Fruit fly (Drosophila melanogaster) whole organism, embryonic: ENCODE data around the gene Agpat1.

ENCODE experiments used
- Atf3 ChIP-seq: fragments of 200-800 bp; sonication (Bioruptor generic); optimal IDR thresholded peaks from 3 replicates; lab custom pipeline; 2016; ENCODE audit warnings: missing biosample characterization, missing genetic modification characterization
- BtbVII ChIP-seq: fragments of 200-800 bp; sonication (Bioruptor generic); optimal IDR thresholded peaks from 3 replicates; lab custom pipeline; 2017; ENCODE audit warnings: missing biosample characterization, mild to moderate bottlenecking, missing genetic modification characterization
- Bteb2 ChIP-seq: fragments of 200-800 bp; sonication (Bioruptor generic); optimal IDR thresholded peaks from 2 replicates; lab custom pipeline; 2016; ENCODE audit warnings: missing biosample characterization, missing genetic modification characterization
- CG10147 ChIP-seq: fragments of 200-800 bp; sonication (Bioruptor generic); optimal IDR thresholded peaks from 2 replicates; lab custom pipeline; 2019; ENCODE audit warnings: missing biosample characterization, mild to moderate bottlenecking, missing genetic modification characterization, moderate library complexity
- CG10274 ChIP-seq: fragments of 200-800 bp; sonication (Bioruptor generic); optimal IDR thresholded peaks from 3 replicates; lab custom pipeline; 2017; ENCODE audit warnings: missing biosample characterization, mild to moderate bottlenecking, missing genetic modification characterization
- CG10321 ChIP-seq: fragments of 200-800 bp; sonication (Bioruptor generic); IDR thresholded peaks from 2 replicates; pipeline ENCODE4 v1.3.6; 2022; ENCODE audit warnings: missing biosample characterization, missing genetic modification characterization
- CG10431 ChIP-seq: fragments of 200-800 bp; sonication (Bioruptor generic); optimal IDR thresholded peaks from 3 replicates; lab custom pipeline; 2018; ENCODE audit warnings: missing biosample characterization, mild to moderate bottlenecking, missing genetic modification characterization
- CG10654 ChIP-seq: fragments of 200-800 bp; sonication (Bioruptor generic); optimal IDR thresholded peaks from 2 replicates; lab custom pipeline; 2016; ENCODE audit warnings: missing biosample characterization, missing genetic modification characterization
- CG11723 ChIP-seq: fragments of 200-800 bp; sonication (Bioruptor generic); optimal IDR thresholded peaks from 2 replicates; lab custom pipeline; 2017; ENCODE audit warnings: missing biosample characterization, mild to moderate bottlenecking, missing genetic modification characterization
- CG1233 ChIP-seq: fragments of 200-800 bp; sonication (Bioruptor generic); optimal IDR thresholded peaks from 4 replicates; lab custom pipeline; 2018; ENCODE audit warnings: missing biosample characterization, mild to moderate bottlenecking, missing genetic modification characterization
- CG16815 ChIP-seq: fragments of 200-800 bp; sonication (Bioruptor generic); optimal IDR thresholded peaks from 3 replicates; lab custom pipeline; 2017; ENCODE audit warnings: missing biosample characterization, mild to moderate bottlenecking, missing genetic modification characterization
- CG32532 ChIP-seq: fragments of 200-800 bp; sonication (Bioruptor generic); IDR thresholded peaks from 2 replicates; pipeline ENCODE4 v1.3.6; 2022; ENCODE audit warnings: missing biosample characterization, missing genetic modification characterization
- CG32772 ChIP-seq: fragments of 200-800 bp; sonication (Bioruptor generic); IDR thresholded peaks from 2 replicates; pipeline ENCODE4 v1.3.6; 2022; ENCODE audit warnings: missing biosample characterization, missing genetic modification characterization
- CG5180 ChIP-seq: fragments of 200-800 bp; sonication (Bioruptor generic); optimal IDR thresholded peaks from 3 replicates; lab custom pipeline; 2017; ENCODE audit warnings: missing biosample characterization, missing genetic modification characterization, mild to moderate bottlenecking, moderate library complexity, missing genetic modification reagents
- CG6254 ChIP-seq: fragments of 200-800 bp; sonication (Bioruptor generic); optimal IDR thresholded peaks from 3 replicates; lab custom pipeline; 2017; ENCODE audit warnings: mild to moderate bottlenecking, missing biosample characterization, missing genetic modification reagents, missing genetic modification characterization
- CG6683 ChIP-seq: fragments of 200-800 bp; sonication (Bioruptor generic); optimal IDR thresholded peaks from 2 replicates; lab custom pipeline; 2017; ENCODE audit warnings: missing biosample characterization, mild to moderate bottlenecking, missing genetic modification characterization, missing genetic modification reagents
- CG7745 ChIP-seq: fragments of 200-800 bp; sonication (Bioruptor generic); optimal IDR thresholded peaks from 2 replicates; lab custom pipeline; 2018; ENCODE audit warnings: missing biosample characterization, mild to moderate bottlenecking, missing genetic modification characterization, moderate library complexity
- CG8388 ChIP-seq: fragments of 200-800 bp; sonication (Bioruptor generic); optimal IDR thresholded peaks from 2 replicates; lab custom pipeline; 2019; ENCODE audit warnings: missing biosample characterization, mild to moderate bottlenecking, missing genetic modification characterization, moderate library complexity
- CG8478 ChIP-seq: fragments of >200 bp; optimal IDR thresholded peaks from 2 replicates; lab custom pipeline; 2018
- CG9876 ChIP-seq: fragments of 200-800 bp; sonication (Bioruptor generic); optimal IDR thresholded peaks from 2 replicates; lab custom pipeline; 2016; ENCODE audit warnings: missing biosample characterization, missing genetic modification characterization
- D ChIP-seq, 2 experiments: fragments of 200-800 bp in 1 of 2; fragments of >200 bp in 1 of 2; sonication (Bioruptor generic) in 1 of 2; optimal IDR thresholded peaks; 2 replicates in 1 of 2; 3 replicates in 1 of 2; lab custom pipeline; 2017; ENCODE audit warnings: mild to moderate bottlenecking in 1 of 2, missing biosample characterization in 1 of 2, missing genetic modification characterization in 1 of 2, missing genetic modification reagents in 1 of 2
- D19B ChIP-seq: fragments of 200-800 bp; sonication (Bioruptor generic); optimal IDR thresholded peaks from 2 replicates; lab custom pipeline; 2017; ENCODE audit warnings: missing biosample characterization, mild to moderate bottlenecking, missing genetic modification characterization
- Dfd ChIP-seq, 2 experiments: fragments of >200 bp; optimal IDR thresholded peaks; 2 replicates each; lab custom pipeline; 2017; ENCODE audit warnings: missing biosample characterization in 2 of 2, missing genetic modification characterization in 2 of 2
- Gug ChIP-seq: fragments of 200-800 bp; sonication (Bioruptor generic); IDR thresholded peaks from 4 replicates; pipeline ENCODE4 v1.3.6; 2022; ENCODE audit warnings: missing biosample characterization, missing genetic modification characterization
- HHEX ChIP-seq: fragments of 200-800 bp; sonication (Bioruptor generic); optimal IDR thresholded peaks from 3 replicates; lab custom pipeline; 2017; ENCODE audit warnings: missing biosample characterization, mild to moderate bottlenecking, missing genetic modification characterization, missing genetic modification reagents
- Hmr ChIP-seq: fragments of 200-800 bp; sonication (Bioruptor generic); optimal IDR thresholded peaks from 3 replicates; lab custom pipeline; 2017; ENCODE audit warnings: mild to moderate bottlenecking, missing biosample characterization, missing genetic modification reagents, missing genetic modification characterization
- Lim3 ChIP-seq: fragments of 200-800 bp; sonication (Bioruptor generic); IDR thresholded peaks from 2 replicates; pipeline ENCODE4 v1.3.6; 2022; ENCODE audit warnings: missing biosample characterization, missing genetic modification characterization
- Nf-YB ChIP-seq: fragments of 200-800 bp; sonication (Bioruptor generic); optimal IDR thresholded peaks from 3 replicates; lab custom pipeline; 2019; ENCODE audit warnings: missing biosample characterization, mild to moderate bottlenecking, missing genetic modification characterization, moderate library complexity
- Side ChIP-seq: fragments of 200-800 bp; sonication (Bioruptor generic); optimal IDR thresholded peaks from 2 replicates; lab custom pipeline; 2016; ENCODE audit warnings: missing biosample characterization, missing genetic modification characterization
- Tbp ChIP-seq: fragments of >200 bp; optimal IDR thresholded peaks from 2 replicates; lab custom pipeline; 2018; ENCODE audit warnings: missing biosample characterization, missing genetic modification characterization
- Usf ChIP-seq: fragments of 200-800 bp; sonication (Bioruptor generic); optimal IDR thresholded peaks from 2 replicates; lab custom pipeline; 2017; ENCODE audit warnings: missing genotype, missing biosample characterization, missing genetic modification characterization
- ab ChIP-seq: fragments of 200-800 bp; sonication (Bioruptor generic); optimal IDR thresholded peaks from 2 replicates; lab custom pipeline; 2016; ENCODE audit warnings: missing biosample characterization, missing genetic modification characterization
- ato ChIP-seq: fragments of 200-800 bp; sonication (Bioruptor generic); IDR thresholded peaks from 2 replicates; pipeline ENCODE4 v1.3.6; 2022; ENCODE audit warnings: missing biosample characterization, missing genetic modification characterization; ENCODE audit not compliant: partially characterized antibody
- bcd ChIP-seq: fragments of 200-800 bp; sonication (Bioruptor generic); optimal IDR thresholded peaks from 2 replicates; lab custom pipeline; 2017; ENCODE audit warnings: missing biosample characterization, mild to moderate bottlenecking, missing genetic modification characterization
- da ChIP-seq: fragments of 200-800 bp; sonication (Bioruptor generic); optimal IDR thresholded peaks from 2 replicates; lab custom pipeline; 2016; ENCODE audit warnings: missing biosample characterization, missing genetic modification characterization
- dysf ChIP-seq: fragments of 200-800 bp; sonication (Bioruptor generic); IDR thresholded peaks from 3 replicates; pipeline ENCODE4 v1.3.6; 2022; ENCODE audit warnings: missing biosample characterization, missing genetic modification characterization
- en ChIP-seq: fragments of 200-800 bp; sonication (Bioruptor generic); optimal IDR thresholded peaks from 2 replicates; lab custom pipeline; 2016; ENCODE audit warnings: missing biosample characterization, missing genetic modification characterization
- ftz-f1 ChIP-seq: fragments of 200-800 bp; sonication (Bioruptor generic); optimal IDR thresholded peaks from 2 replicates; lab custom pipeline; 2016; ENCODE audit warnings: missing biosample characterization, missing genetic modification characterization
- hkb ChIP-seq, 2 experiments: fragments of 200-800 bp in 1 of 2; fragments of >200 bp in 1 of 2; sonication (Bioruptor generic) in 1 of 2; IDR thresholded peaks in 1 of 2; optimal IDR thresholded peaks in 1 of 2; 2 replicates each; pipeline versions ENCODE4 v1.3.6 to Lab custom; 2017 to 2022; ENCODE audit warnings: missing biosample characterization in 1 of 2, missing genetic modification characterization in 1 of 2
- jigr1 ChIP-seq: fragments of 200-800 bp; sonication (Bioruptor generic); IDR thresholded peaks from 3 replicates; pipeline ENCODE4 v1.3.6; 2022; ENCODE audit warnings: missing biosample characterization, missing genetic modification characterization
- kah ChIP-seq: fragments of 200-800 bp; sonication (Bioruptor generic); optimal IDR thresholded peaks from 2 replicates; lab custom pipeline; 2018; ENCODE audit warnings: missing biosample characterization, mild to moderate bottlenecking, missing genetic modification characterization
- lov ChIP-seq, 2 experiments: fragments of 200-800 bp in 1 of 2; fragments of >200 bp in 1 of 2; sonication (Bioruptor generic) in 1 of 2; IDR thresholded peaks in 1 of 2; optimal IDR thresholded peaks in 1 of 2; 2 replicates in 1 of 2; 3 replicates in 1 of 2; pipeline versions ENCODE4 v1.3.6 to Lab custom; 2017 to 2022; ENCODE audit warnings: missing biosample characterization in 1 of 2, missing genetic modification characterization in 1 of 2
- pfk ChIP-seq: fragments of 200-800 bp; sonication (Bioruptor generic); optimal IDR thresholded peaks from 2 replicates; lab custom pipeline; 2018; ENCODE audit warnings: missing biosample characterization, mild to moderate bottlenecking, missing genetic modification characterization, moderate library complexity
- prd ChIP-seq, 3 experiments: fragments of >200 bp in 2 of 3; fragments of 200-800 bp in 1 of 3; sonication (Bioruptor generic) in 1 of 3; optimal IDR thresholded peaks in 2 of 3; IDR thresholded peaks in 1 of 3; 2 replicates in 2 of 3; 3 replicates in 1 of 3; pipeline versions ENCODE4 v1.3.6 to Lab custom; 2017 to 2022; ENCODE audit warnings: missing biosample characterization in 1 of 3, missing genetic modification characterization in 1 of 3
- tna ChIP-seq: fragments of 200-800 bp; sonication (Bioruptor generic); IDR thresholded peaks from 2 replicates; pipeline ENCODE4 v1.3.6; 2022; ENCODE audit warnings: missing biosample characterization, missing genetic modification characterization; ENCODE audit not compliant: partially characterized antibody
- tup ChIP-seq: fragments of 200-800 bp; sonication (Bioruptor generic); optimal IDR thresholded peaks from 2 replicates; lab custom pipeline; 2016; ENCODE audit warnings: missing biosample characterization, mild to moderate bottlenecking, missing genetic modification characterization, moderate library complexity
- tx ChIP-seq: fragments of 200-800 bp; sonication (Bioruptor generic); optimal IDR thresholded peaks from 2 replicates; lab custom pipeline; 2016; ENCODE audit warnings: missing biosample characterization, missing genetic modification characterization
- vnd ChIP-seq: fragments of 200-800 bp; sonication (Bioruptor generic); IDR thresholded peaks from 3 replicates; pipeline ENCODE4 v1.3.6; 2022; ENCODE audit warnings: missing biosample characterization, missing genetic modification characterization; ENCODE audit not compliant: partially characterized antibody
- zfh1 ChIP-seq: fragments of 200-800 bp; sonication (Bioruptor generic); IDR thresholded peaks from 3 replicates; pipeline ENCODE4 v1.3.6; 2022; ENCODE audit warnings: missing biosample characterization, missing genetic modification characterization

Gene Agpat1

DNA sequence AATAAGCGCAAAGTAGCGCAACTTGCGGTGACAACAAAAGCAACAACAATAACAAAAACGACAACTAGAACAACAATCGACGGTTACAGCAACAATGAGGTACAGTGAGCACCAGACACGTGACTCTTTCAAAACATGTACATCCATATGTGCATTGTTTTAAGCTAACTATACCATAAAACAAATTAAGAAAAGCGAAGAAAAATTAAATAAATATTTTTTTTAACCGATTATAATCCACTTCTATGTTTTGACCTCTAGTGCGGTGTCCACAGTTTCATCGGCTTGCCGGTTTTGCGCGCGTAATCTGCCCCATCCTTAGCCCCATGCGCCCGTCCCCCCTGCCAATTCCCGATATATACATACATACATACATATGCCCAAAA is 10.7 kb upstream of the Agpat1 start (continued):
- TF ChIP-seq CG10321 (GFP tag; lab: Robert Waterston, UW) (peak; percentile 76), CG10274 (peak; percentile 75), CG1233 (GFP tag; lab: Kevin White, UChicago) (peak; percentile 80), jigr1 (GFP tag; lab: Robert Waterston, UW) (peak; percentile 87; the same call in 2 of the 3 replicates), Gug (GFP tag; lab: Robert Waterston, UW) (peak; percentile 95), CG10654 (GFP tag; lab: Kevin White, UChicago) (peak; percentile 80), Atf3 (GFP tag; lab: Kevin White, UChicago) (peak; percentile 69), CG32772 (GFP tag; lab: Robert Waterston, UW) (peak; percentile 96), CG8478 (lab: Kevin White, UChicago) (no peak), CG5180 (GFP tag; lab: Kevin White, UChicago) (peak; percentile 32), CG7745 (tag; lab: Kevin White, UChicago) (no peak), ato (GFP tag; lab: Robert Waterston, UW) (no peak), CG6254 (peak; percentile 68), Usf (peak; percentile 88), Bteb2 (GFP tag; lab: Kevin White, UChicago) (peak; percentile 81), CG16815 (GFP tag; lab: Kevin White, UChicago) (peak; percentile 92), CG10147 (GFP tag; lab: Kevin White, UChicago) (peak; percentile 92), Hmr (GFP tag; lab: Kevin White, UChicago) (peak; percentile 95), HHEX (GFP tag; lab: Kevin White, UChicago) (peak; percentile 88), Side (GFP tag; lab: Kevin White, UChicago) (peak; percentile 80), ftz-f1 (GFP tag; lab: Kevin White, UChicago) (no peak), CG11723 (peak; percentile 74), CG8388 (GFP tag; lab: Kevin White, UChicago) (peak; percentile 89), tx (GFP tag; lab: Kevin White, UChicago) (peak; percentile 74), bcd (GFP tag; lab: Kevin White, UChicago) (peak; percentile 93), vnd (GFP tag; lab: Robert Waterston, UW) (no peak), kah (GFP tag; lab: Kevin White, UChicago) (peak; percentile 45), da (GFP tag; lab: Kevin White, UChicago) (peak; percentile 49), zfh1 (GFP tag; lab: Robert Waterston, UW) (peak; percentile 93), Tbp (GFP tag; lab: Kevin White, UChicago) (no peak), tup (peak; percentile 73), D19B (GFP tag; lab: Kevin White, UChicago) (peak; percentile 89), pfk (GFP tag; lab: Kevin White, UChicago) (no peak), CG32532 (GFP tag; lab: Robert Waterston, UW) (peak; percentile 98), Nf-YB (GFP tag; lab: Kevin White, UChicago) (peak; percentile 50), Dfd (GFP tag; optimal IDR thresholded peaks at IDR 0.05; lab: Kevin White, UChicago) (no peak), lov (optimal IDR thresholded peaks at IDR 0.05; lab: Kevin White, UChicago) (no peak), lov (GFP tag; IDR thresholded peaks at IDR 0.05; lab: Robert Waterston, UW) (peak; percentile 75; the same call in 2 of the 3 replicates), prd (optimal IDR thresholded peaks at IDR 0.05; lab: Kevin White, UChicago) (no peak), prd (GFP tag; IDR thresholded peaks at IDR 0.05; lab: Robert Waterston, UW) (peak; percentile 97), tna (GFP tag; lab: Robert Waterston, UW) (no peak), Lim3 (GFP tag; lab: Robert Waterston, UW) (peak; percentile 89), BtbVII (GFP tag; lab: Kevin White, UChicago) (peak; percentile 87), en (GFP tag; lab: Kevin White, UChicago) (peak; percentile 52), CG9876 (GFP tag; lab: Kevin White, UChicago) (peak; percentile 29), CG6683 (GFP tag; lab: Kevin White, UChicago) (peak; percentile 85), ab (GFP tag; lab: Kevin White, UChicago) (peak; percentile 88), CG10431 (no peak), hkb (optimal IDR thresholded peaks at IDR 0.05; lab: Kevin White, UChicago) (no peak), hkb (GFP tag; IDR thresholded peaks at IDR 0.05; lab: Robert Waterston, UW) (peak; percentile 95), D (optimal IDR thresholded peaks at IDR 0.05; lab: Kevin White, UChicago) (no peak), D (GFP tag; optimal IDR thresholded peaks at IDR 0.05; lab: Kevin White, UChicago) (peak; percentile 66), dysf (GFP tag; lab: Robert Waterston, UW) (peak; percentile 97)
